Worm (Caenorhabditis elegans) whole organism, dauer: ENCODE measurements around the gene F36G9.3.
"Not testable (repeated sequence)": the region's sequence is repeated elsewhere in the genome, so short reads cannot be mapped to it uniquely, and the experiment has no call there.

Experiments used
- unc-62 ChIP-seq: sonication (generic microtip); optimal IDR thresholded peaks from 2 replicates; lab custom pipeline; 2017; ENCODE audit warnings: missing biosample characterization, missing genetic modification reagents, missing genetic modification characterization

The F36G9.3 gene

ce11 chrV:15957098-15957497 lies at the start of gene F36G9.3:
Gene F36G9.3, plus strand, starts transcription at chrV:15957398.
- TF ChIP-seq unc-62 (GFP tag; lab: Kevin White, UChicago) = no peak

DNA sequence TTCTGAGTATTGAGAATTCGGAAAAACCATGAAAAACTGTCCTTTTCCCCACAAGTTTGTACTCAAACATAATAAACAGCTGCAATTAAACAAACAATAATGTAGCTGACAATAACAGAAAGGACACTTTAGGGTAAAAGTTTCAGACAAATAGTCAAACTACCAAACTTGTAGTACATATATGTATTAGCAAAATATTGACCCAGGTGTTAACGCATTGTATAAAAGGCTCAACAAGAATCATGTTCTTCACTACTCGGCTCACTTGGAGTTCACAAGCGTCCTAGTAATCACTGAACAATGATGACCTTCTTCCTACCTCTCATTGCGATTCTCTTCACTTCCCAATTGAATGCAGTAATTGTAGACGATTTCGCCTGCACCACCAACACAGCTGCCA lies 45.4 kb upstream of the F36G9.3 start, which contains the start of gene F35E8.6:
Gene F35E8.6, plus strand, starts transcription at position 301 of the 400 bp plus-strand sequence.
- no peak for TF ChIP-seq unc-62 (GFP tag; lab: Kevin White, UChicago)

ce11 chrV:15912677-15913076 lies 44.5 kb upstream of the F36G9.3 start:
- TF ChIP-seq unc-62 (GFP tag; lab: Kevin White, UChicago) = no peak

ce11 chrV:15913714-15914113 lies 43.5 kb upstream of the F36G9.3 start, which contains the start of gene F35E8.7:
Gene F35E8.7, plus strand, starts transcription at chrV:15914014.
- TF ChIP-seq unc-62 (GFP tag; lab: Kevin White, UChicago) = no peak

DNA sequence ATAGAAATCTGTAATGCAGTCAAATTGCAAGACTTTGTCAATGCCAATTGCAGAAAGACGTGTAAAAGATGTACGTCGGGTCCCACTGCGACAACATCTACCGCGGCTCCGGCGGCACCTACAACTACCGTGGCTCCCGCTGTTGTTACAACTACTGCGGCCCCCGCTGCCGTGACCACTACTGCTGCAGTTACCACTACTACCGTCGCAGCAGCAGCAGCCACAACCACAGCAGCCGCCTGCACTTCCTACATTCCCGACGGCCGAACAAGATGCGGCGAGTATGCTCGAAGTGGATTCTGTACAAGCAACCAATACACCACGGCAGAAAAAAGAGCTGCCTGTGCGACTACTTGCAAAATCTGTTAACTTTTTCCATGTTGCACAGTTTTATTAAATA lies 42.4 kb upstream of the F36G9.3 start:
- no peak for TF ChIP-seq unc-62 (GFP tag; lab: Kevin White, UChicago)

ce11 chrV:15915307-15915706 lies 41.9 kb upstream of the F36G9.3 start:
- no peak for TF ChIP-seq unc-62 (GFP tag; lab: Kevin White, UChicago)

DNA sequence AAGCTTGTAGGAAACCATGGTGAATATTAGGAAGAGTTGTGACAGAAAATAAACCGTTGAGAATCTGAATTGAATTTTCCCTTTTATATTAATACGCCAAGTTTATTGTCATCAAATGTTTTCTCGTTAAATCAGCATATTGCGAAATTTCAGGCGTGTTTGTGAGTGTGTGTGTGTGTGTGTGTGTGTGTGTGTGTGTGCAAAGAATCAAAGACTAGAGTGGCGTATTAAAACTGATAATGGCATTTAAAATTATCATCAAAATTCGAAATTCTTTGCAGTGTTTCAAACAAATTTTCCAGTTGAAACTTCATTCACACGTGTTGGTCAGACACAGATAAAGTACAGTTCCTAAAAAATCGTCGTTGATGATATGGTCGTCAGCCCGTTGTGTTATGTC lies 41.3 kb upstream of the F36G9.3 start, which contains the start of gene gst-38:
Gene gst-38, minus strand, starts transcription at position 152 of the 400 bp plus-strand sequence.
- TF ChIP-seq unc-62 (GFP tag; lab: Kevin White, UChicago) = no peak

- TF ChIP-seq unc-62 (GFP tag; lab: Kevin White, UChicago) = no peak
Observed at ce11 chrV:15917458-15917857, 39.7 kb upstream of the F36G9.3 start, which contains the start of gene F35E8.9. Gene F35E8.9, minus strand, starts transcription at chrV:15917558.

- no peak for TF ChIP-seq unc-62 (GFP tag; lab: Kevin White, UChicago)
Observed at ce11 chrV:15920273-15920672, 36.9 kb upstream of the F36G9.3 start, which contains the start of gene F35E8.10. Gene F35E8.10, minus strand, starts transcription at chrV:15920373.

DNA sequence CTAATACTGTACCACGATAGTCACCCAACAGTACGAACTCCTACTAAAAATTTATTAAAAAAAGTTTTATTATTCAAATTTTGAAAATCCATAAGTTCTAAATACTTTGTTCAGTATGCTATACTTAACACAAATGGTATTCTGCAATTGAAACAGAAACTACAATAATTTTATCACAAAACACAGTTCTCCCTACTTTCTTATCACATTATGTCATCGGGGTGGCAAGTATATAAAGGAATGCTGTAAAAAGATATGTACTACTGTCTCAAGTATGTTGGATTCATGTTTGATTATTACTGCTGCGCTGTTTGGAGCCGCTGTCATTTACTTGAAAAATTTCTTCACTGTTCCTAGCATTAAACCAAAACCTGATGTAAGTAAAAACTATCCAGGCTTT lies 36.1 kb upstream of the F36G9.3 start, which contains the start of gene cdr-1:
Gene cdr-1, plus strand, starts transcription at position 208 of the 400 bp plus-strand sequence.
- no peak for TF ChIP-seq unc-62 (GFP tag; lab: Kevin White, UChicago)

- TF ChIP-seq unc-62 (GFP tag; lab: Kevin White, UChicago) = no peak
Observed at ce11 chrV:15922979-15923378, 34.2 kb upstream of the F36G9.3 start, which contains the start of gene F35E8.13. Gene F35E8.13, plus strand, starts transcription at chrV:15923279.

DNA sequence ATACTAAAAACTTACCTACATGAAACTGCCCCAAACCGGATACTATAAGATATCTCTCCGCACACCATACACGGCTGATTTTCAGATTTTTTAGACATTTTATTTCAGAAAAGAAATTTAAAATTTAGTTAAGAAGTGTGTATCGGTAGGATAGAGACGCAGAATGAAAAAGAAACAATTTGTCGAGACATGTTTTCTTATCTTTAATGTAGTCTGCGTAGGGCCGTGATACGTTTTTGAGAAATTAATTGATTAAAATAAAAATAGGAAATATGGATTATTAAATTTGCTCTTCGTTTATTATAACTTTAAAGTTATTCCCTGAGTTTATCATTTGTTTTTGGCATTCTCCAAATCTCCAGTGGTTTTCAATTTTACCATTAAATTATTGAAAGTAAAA lies 32.9 kb upstream of the F36G9.3 start, which contains the start of gene nhr-108:
Gene nhr-108, minus strand, starts transcription at position 166 of the 400 bp plus-strand sequence.
- TF ChIP-seq unc-62 (GFP tag; lab: Kevin White, UChicago) = no peak

DNA sequence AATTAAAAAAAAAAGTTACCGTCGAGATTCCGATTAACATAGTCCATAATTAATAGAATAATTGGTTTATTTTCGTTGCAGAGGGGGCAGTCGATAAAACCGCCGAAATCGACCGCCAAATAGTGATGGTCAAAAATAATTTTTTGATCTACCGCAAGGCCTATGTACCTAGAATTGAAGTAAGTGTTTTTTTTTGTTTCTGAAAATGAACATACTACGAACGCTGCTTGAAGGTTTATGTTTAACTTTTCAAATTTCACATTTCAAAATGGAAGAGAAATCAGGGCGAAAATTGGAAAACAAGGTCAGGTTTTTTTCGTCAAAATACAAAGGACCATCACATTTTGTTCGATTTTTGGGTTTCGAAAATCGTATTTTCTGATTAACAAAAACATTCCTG lies 28.9 kb upstream of the F36G9.3 start, which contains the start of gene pzf-1:
Gene pzf-1, minus strand, starts transcription at position 101 of the 400 bp plus-strand sequence.
- TF ChIP-seq unc-62 (GFP tag; lab: Kevin White, UChicago) = no peak

ce11 chrV:15929882-15930281 lies 27.3 kb upstream of the F36G9.3 start, which contains the start of gene srbc-77:
Gene srbc-77, plus strand, starts transcription at chrV:15930182.
- not testable (repeated sequence) for TF ChIP-seq unc-62 (GFP tag; lab: Kevin White, UChicago)

DNA sequence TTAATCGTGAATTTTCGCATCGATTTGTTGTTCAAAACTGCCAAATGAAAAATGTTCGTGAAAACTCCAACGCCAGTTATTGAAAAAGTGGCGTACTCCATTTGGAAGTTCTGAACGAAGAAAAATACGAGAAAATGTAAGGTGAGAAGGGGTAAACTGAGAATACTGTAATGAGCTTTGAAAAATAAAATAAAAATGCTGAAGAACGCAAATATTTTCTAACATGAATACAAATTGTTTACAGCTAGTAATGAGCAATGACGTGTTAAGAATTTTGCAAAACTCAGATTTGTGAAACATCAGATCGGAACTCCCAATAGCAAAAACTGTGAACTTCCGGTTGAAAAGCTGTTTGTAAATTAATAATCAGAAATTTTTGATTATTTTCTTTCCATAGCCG lies 24.8 kb upstream of the F36G9.3 start, which contains the start of gene srw-26:
Gene srw-26, minus strand, starts transcription at position 101 of the 400 bp plus-strand sequence.
- TF ChIP-seq unc-62 (GFP tag; lab: Kevin White, UChicago) = no peak

- no peak for TF ChIP-seq unc-62 (GFP tag; lab: Kevin White, UChicago)
Observed at ce11 chrV:15940254-15940653, 16.9 kb upstream of the F36G9.3 start, which contains the start of gene srw-55. Gene srw-55, minus strand, starts transcription at chrV:15940354.

- TF ChIP-seq unc-62 (GFP tag; lab: Kevin White, UChicago) = no peak
Observed at ce11 chrV:15943125-15943524, 14.1 kb upstream of the F36G9.3 start, which contains the start of gene srw-53. Gene srw-53, plus strand, starts transcription at chrV:15943425.
